Worm (Caenorhabditis elegans) whole organism, L4 larva: ENCODE results near the gene emg-1.

Source experiments
- F44E2.7 ChIP-seq: fragments of 200-800 bp; sonication (Bioruptor generic); IDR thresholded peaks from 2 replicates; pipeline ENCODE4 v2.1.2; 2022; ENCODE audit warnings: missing genetic modification characterization, missing compliant biosample characterization
- F49E8.2 ChIP-seq: sonication (generic microtip); optimal IDR thresholded peaks from 2 replicates; lab custom pipeline; 2016; ENCODE audit warnings: missing compliant biosample characterization, mild to moderate bottlenecking, missing genetic modification characterization, borderline replicate concordance
- R02D3.7 ChIP-seq: fragments of 150-350 bp; sonication (generic microtip); optimal IDR thresholded peaks from 3 replicates; lab custom pipeline; 2014; ENCODE audit warnings: missing biosample characterization, missing genetic modification characterization
- T26A8.4 ChIP-seq: fragments of 200-800 bp; sonication (Bioruptor generic); IDR thresholded peaks from 2 replicates; pipeline ENCODE4 v1.3.6; 2022; ENCODE audit warnings: missing genetic modification characterization, missing compliant biosample characterization
- Y5F2A.4 ChIP-seq: fragments of 200-800 bp; sonication (Bioruptor generic); optimal IDR thresholded peaks from 2 replicates; lab custom pipeline; 2018; ENCODE audit warnings: mild to moderate bottlenecking, missing genetic modification characterization, missing compliant biosample characterization
- ZK337.2 ChIP-seq: fragments of 200-800 bp; sonication (Bioruptor generic); IDR thresholded peaks from 2 replicates; pipeline ENCODE4 v1.3.6; 2022; ENCODE audit warnings: missing genetic modification reagents, missing genetic modification characterization, missing compliant biosample characterization
- aha-1 ChIP-seq: fragments of 150-350 bp; peaks from one replicate; lab custom pipeline; 2014; ENCODE audit warnings: missing biosample characterization, missing genetic modification characterization
- arid-1 ChIP-seq: fragments of 200-800 bp; sonication (Bioruptor generic); conservative IDR thresholded peaks from 2 replicates; pipeline ENCODE4 v1.3.6; 2022; ENCODE audit warnings: missing genetic modification reagents, missing genetic modification characterization, missing compliant biosample characterization
- ceh-62 ChIP-seq: sonication (generic microtip); optimal IDR thresholded peaks from 2 replicates; lab custom pipeline; 2017; ENCODE audit warnings: missing biosample characterization, missing genetic modification characterization
- ctbp-1 ChIP-seq: fragments of 200-800 bp; sonication (Bioruptor generic); IDR thresholded peaks from 2 replicates; pipeline ENCODE4 v1.3.6; 2022; ENCODE audit warnings: missing genetic modification reagents, missing genetic modification characterization, missing compliant biosample characterization
- daf-16 ChIP-seq, 3 experiments: sonication (generic microtip); optimal IDR thresholded peaks; 2 replicates each; lab custom pipeline; 2016 to 2017; ENCODE audit warnings: missing genetic modification characterization in 3 of 3, missing genetic modification reagents in 3 of 3, mild to moderate bottlenecking in 2 of 3, missing compliant biosample characterization in 2 of 3, missing biosample characterization in 1 of 3, moderate library complexity in 1 of 3
- dpl-1 ChIP-seq: fragments of 150-350 bp; optimal IDR thresholded peaks from 2 replicates; lab custom pipeline; 2014; ENCODE audit warnings: missing biosample characterization, missing genetic modification reagents, missing genetic modification characterization
- dve-1 ChIP-seq: sonication (generic microtip); optimal IDR thresholded peaks from 2 replicates; lab custom pipeline; 2017; ENCODE audit warnings: antibody characterized with exemption, mild to moderate bottlenecking, missing genetic modification characterization, missing compliant biosample characterization; ENCODE audit not compliant: insufficient read depth
- egl-43 ChIP-seq: fragments of 200-800 bp; sonication (Bioruptor generic); IDR thresholded peaks from 2 replicates; pipeline ENCODE4 v1.3.6; 2022; ENCODE audit warnings: missing genetic modification reagents, missing genetic modification characterization, missing compliant biosample characterization
- hif-1 ChIP-seq, 2 experiments: sonication (generic microtip); optimal IDR thresholded peaks; 2 replicates each; lab custom pipeline; 2016 to 2017; ENCODE audit warnings: missing compliant biosample characterization in 2 of 2, missing genetic modification characterization in 2 of 2, missing genetic modification reagents in 2 of 2, missing genotype in 2 of 2, mild to moderate bottlenecking in 1 of 2
- hlh-30 ChIP-seq: sonication (generic microtip); optimal IDR thresholded peaks from 2 replicates; lab custom pipeline; 2017; ENCODE audit warnings: antibody characterized with exemption, mild to moderate bottlenecking, missing genetic modification characterization, missing compliant biosample characterization; ENCODE audit not compliant: insufficient read depth
- hmg-1.1 ChIP-seq: fragments of 200-800 bp; sonication (Bioruptor generic); IDR thresholded peaks from 2 replicates; pipeline ENCODE4 v1.3.6; 2022; ENCODE audit warnings: missing genetic modification reagents, missing genetic modification characterization, missing compliant biosample characterization
- lin-38 ChIP-seq: fragments of 200-800 bp; sonication (Bioruptor generic); IDR thresholded peaks from 2 replicates; pipeline ENCODE4 v1.3.6; 2022; ENCODE audit warnings: missing genetic modification reagents, missing genetic modification characterization, missing compliant biosample characterization
- lsy-2 ChIP-seq, 2 experiments: fragments of 150-350 bp in 1 of 2; sonication (generic microtip) in 1 of 2; optimal IDR thresholded peaks; 2 replicates each; lab custom pipeline; 2014 to 2017; ENCODE audit warnings: missing biosample characterization in 2 of 2, missing genetic modification characterization in 2 of 2
- mdl-1 ChIP-seq, 2 experiments: fragments of 150-350 bp in 1 of 2; sonication (generic microtip) in 1 of 2; optimal IDR thresholded peaks; 2 replicates each; lab custom pipeline; 2014 to 2017; ENCODE audit warnings: missing biosample characterization in 2 of 2, missing genetic modification characterization in 2 of 2
- mep-1 ChIP-seq: fragments of 150-350 bp; sonication (generic microtip); optimal IDR thresholded peaks from 3 replicates; lab custom pipeline; 2014; ENCODE audit warnings: missing biosample characterization, missing genetic modification characterization
- mes-2 ChIP-seq: sonication (generic microtip); optimal IDR thresholded peaks from 2 replicates; lab custom pipeline; 2016; ENCODE audit warnings: missing genotype, mild to moderate bottlenecking, missing genetic modification characterization, missing compliant biosample characterization; ENCODE audit not compliant: poor library complexity, severe bottlenecking
- nhr-25 ChIP-seq: sonication (generic microtip); optimal IDR thresholded peaks from 2 replicates; lab custom pipeline; 2017; ENCODE audit warnings: missing genetic modification characterization, mild to moderate bottlenecking, missing compliant biosample characterization, antibody characterized with exemption, moderate library complexity, borderline replicate concordance; ENCODE audit not compliant: insufficient read depth
- nhr-28 ChIP-seq: fragments of 150-350 bp; optimal IDR thresholded peaks from 2 replicates; lab custom pipeline; 2014; ENCODE audit warnings: missing biosample characterization, missing genetic modification characterization
- nhr-6 ChIP-seq: fragments of 150-350 bp; optimal IDR thresholded peaks from 2 replicates; lab custom pipeline; 2014; ENCODE audit warnings: missing biosample characterization, missing genetic modification characterization
- skn-1 ChIP-seq: fragments of 150-350 bp; optimal IDR thresholded peaks from 2 replicates; lab custom pipeline; 2014; ENCODE audit warnings: missing biosample characterization, missing genetic modification characterization
- snpc-4 ChIP-seq: fragments of 150-350 bp; optimal IDR thresholded peaks from 2 replicates; lab custom pipeline; 2014; ENCODE audit warnings: missing biosample characterization, missing genetic modification characterization
- unc-130 ChIP-seq: sonication (generic microtip); optimal IDR thresholded peaks from 2 replicates; lab custom pipeline; 2016; ENCODE audit warnings: missing genetic modification reagents, missing genetic modification characterization, missing compliant biosample characterization
- unc-62 ChIP-seq, 3 experiments: fragments of 150-350 bp in 1 of 3; sonication (generic microtip); optimal IDR thresholded peaks in 2 of 3; peaks in 1 of 3; 1 replicate in 1 of 3; 2 replicates in 2 of 3; lab custom pipeline; 2014 to 2017; ENCODE audit warnings: missing biosample characterization in 3 of 3, missing genetic modification characterization in 3 of 3, missing genetic modification reagents in 3 of 3, missing genotype in 1 of 3
- zag-1 ChIP-seq: fragments of 150-350 bp; optimal IDR thresholded peaks from 2 replicates; lab custom pipeline; 2014; ENCODE audit warnings: missing biosample characterization, missing genetic modification characterization
- ztf-7 ChIP-seq: fragments of 150-350 bp; optimal IDR thresholded peaks from 2 replicates; lab custom pipeline; 2014; ENCODE audit warnings: missing biosample characterization, missing genetic modification characterization

The emg-1 gene

DNA sequence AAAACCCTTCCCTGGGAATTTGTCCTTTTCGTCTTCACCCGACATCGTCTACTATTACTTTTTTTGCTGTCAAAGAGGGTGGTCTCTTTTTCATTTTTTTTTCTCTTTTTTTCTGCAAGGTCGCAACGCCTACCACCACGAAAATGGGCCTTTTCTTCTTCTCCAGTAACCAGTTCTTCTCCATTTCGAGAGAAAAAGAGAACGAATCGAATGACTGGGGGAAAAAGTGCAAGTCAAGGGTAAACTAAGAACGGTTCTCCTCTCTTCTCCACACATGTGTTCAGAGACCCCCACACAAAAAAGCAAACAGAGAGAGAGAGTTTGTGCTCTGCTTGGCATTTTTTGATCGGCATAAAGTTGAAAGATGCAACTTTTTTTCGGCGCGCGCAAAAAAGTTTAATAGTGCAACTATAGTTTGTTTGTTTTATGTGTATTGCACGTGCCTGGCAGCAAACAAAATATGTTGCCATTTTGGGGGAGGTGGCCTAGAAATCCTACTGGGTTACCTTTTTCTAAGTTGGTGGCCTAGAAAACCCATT, 12.8 kb upstream of the emg-1 start (continued):
- TF ChIP-seq R02D3.7, result no peak
- TF ChIP-seq F44E2.7 (GFP tag; lab: Robert Waterston, UW), result no peak
- peak; percentile 10 to 59 for TF ChIP-seq mdl-1 (tag; optimal IDR thresholded peaks at IDR 0.05; lab: Kevin White, UChicago)
- TF ChIP-seq Y5F2A.4, result no peak
- TF ChIP-seq ztf-7 (tag; lab: Kevin White, UChicago), result no peak
- TF ChIP-seq hif-1 (tag; optimal IDR thresholded peaks at IDR 0.05; lab: Kevin White, UChicago), result peak in 1 of 2 experiments; percentile 12
- no peak for TF ChIP-seq T26A8.4 (GFP tag; lab: Robert Waterston, UW)
- TF ChIP-seq nhr-25 (tag; lab: Kevin White, UChicago), result peak; percentile 62
- no peak for TF ChIP-seq F49E8.2 (tag; lab: Kevin White, UChicago)
- TF ChIP-seq egl-43 (GFP tag; lab: Robert Waterston, UW), result no peak
- TF ChIP-seq skn-1 (tag; lab: Kevin White, UChicago), result no peak
- peak; percentile 23 for TF ChIP-seq dve-1 (tag; lab: Kevin White, UChicago)
- TF ChIP-seq nhr-28 (tag; lab: Kevin White, UChicago), result peak; percentile 43
- TF ChIP-seq ceh-62 (tag; lab: Kevin White, UChicago), result no peak

DNA sequence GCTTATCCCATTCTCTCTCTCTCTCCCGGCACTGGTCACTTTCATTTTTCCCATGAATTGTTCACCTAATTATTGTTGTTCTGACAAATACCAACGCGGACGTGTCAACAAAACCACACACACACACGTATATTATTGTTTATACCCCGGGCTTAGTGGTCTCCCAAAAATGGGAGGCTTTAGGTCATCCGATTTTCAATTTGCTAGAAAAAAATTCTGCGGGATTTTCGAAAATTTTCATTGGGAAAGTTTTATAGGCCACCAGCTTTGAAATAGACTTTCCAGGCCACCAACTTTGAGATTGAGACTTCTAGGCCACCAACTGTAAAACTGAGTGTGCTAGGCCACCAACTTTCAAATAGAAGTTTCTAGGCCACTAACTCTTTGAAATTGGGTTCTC, 11.4 kb upstream of the emg-1 start:
- TF ChIP-seq snpc-4 (no peak), unc-62 (GFP tag; optimal IDR thresholded peaks at IDR 0.05 in 1 of 2; lab: Kevin White, UChicago) (peak in 1 of 2 experiments; percentile 92), unc-62 (tag; optimal IDR thresholded peaks at IDR 0.05; lab: Kevin White, UChicago) (no peak)
- TF ChIP-seq, all 104 proteins: peak for 1

DNA sequence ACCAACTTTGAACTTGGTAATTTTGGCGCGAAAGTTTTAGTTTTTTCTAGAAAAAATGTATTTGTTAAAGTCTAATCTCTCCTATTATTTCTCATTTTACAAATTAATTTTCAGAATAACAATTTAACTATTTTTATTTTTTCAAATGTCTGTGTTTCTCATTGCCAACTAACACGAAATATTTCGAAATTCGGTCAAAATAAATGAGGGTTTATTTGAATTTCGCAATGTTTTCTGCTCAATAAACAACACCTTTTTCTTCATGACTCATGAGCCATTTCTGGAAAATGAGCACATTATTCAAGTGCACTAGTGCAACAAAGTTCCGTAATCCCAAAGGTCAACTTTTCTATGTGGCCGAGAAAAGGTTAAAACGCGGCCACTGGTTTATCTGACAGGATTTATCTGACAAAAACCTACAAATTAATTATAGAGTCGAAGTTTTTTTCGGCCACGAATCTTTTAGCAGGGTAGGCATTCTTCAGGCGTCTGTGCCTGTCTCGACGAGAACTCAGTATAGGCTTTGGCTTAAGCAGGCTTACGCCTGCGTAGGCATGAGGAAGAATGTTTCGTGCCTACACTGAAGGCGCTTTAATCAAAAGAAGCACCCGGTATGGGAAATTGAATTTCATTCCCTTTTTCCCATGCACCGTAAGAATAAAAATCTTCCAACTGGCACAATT, 10.8 kb upstream of the emg-1 start, which contains the start of gene Y39A1A.27:
Gene Y39A1A.27, plus strand, starts transcription at position 633 of the 683 bp plus-strand sequence.
- TF ChIP-seq T26A8.4 (GFP tag; lab: Robert Waterston, UW) (no peak), zag-1 (tag; lab: Kevin White, UChicago) (no peak), aha-1 (tag; lab: Kevin White, UChicago) (peak; percentile 18), nhr-25 (tag; lab: Kevin White, UChicago) (no peak)

DNA sequence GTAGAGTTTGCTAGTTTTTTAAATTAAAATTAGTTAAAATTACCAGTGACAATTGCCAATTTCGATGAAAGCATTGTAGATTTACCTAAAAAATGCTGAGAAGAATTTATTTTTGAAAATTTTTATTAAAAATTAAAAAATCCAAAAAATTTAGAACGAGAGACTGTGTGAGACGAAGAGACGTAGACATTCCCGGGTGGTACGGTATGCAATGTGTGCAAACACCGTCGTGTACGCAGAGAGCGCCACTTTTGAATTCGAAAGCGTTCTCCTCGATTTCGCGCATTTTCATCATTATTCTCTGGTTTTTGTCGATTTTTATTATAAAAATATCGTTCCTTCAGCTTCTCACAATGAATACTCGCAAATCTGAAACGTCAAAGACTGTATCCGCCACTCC, 6.5 kb upstream of the emg-1 start, which contains the start of the genes dhs-11 and orc-1:
Gene dhs-11, minus strand, starts transcription at position 85 of the 400 bp plus-strand sequence.
Gene orc-1, plus strand, starts transcription at position 349 of the 400 bp plus-strand sequence.
- TF ChIP-seq dpl-1 (peak; percentile 89), dve-1 (tag; lab: Kevin White, UChicago) (peak; percentile 56), aha-1 (tag; lab: Kevin White, UChicago) (peak; percentile 67), nhr-28 (tag; lab: Kevin White, UChicago) (peak; percentile 9), mep-1 (tag; lab: Kevin White, UChicago) (peak; percentile 26), hmg-1.1 (0 out of 2 replicates have a peak, but pooled peaks have one; percentile 48), ctbp-1 (no peak), unc-130 (GFP tag; lab: Kevin White, UChicago) (peak; percentile 32), lsy-2 (tag; optimal IDR thresholded peaks at IDR 0.05; lab: Kevin White, UChicago) (peak; percentile 69 to 99), T26A8.4 (GFP tag; lab: Robert Waterston, UW) (no peak), ZK337.2 (no peak), daf-16 (GFP tag; optimal IDR thresholded peaks at IDR 0.05; lab: Kevin White, UChicago) (no peak), daf-16 (tag; optimal IDR thresholded peaks at IDR 0.05; lab: Kevin White, UChicago) (peak; percentile 30), arid-1 (GFP tag; lab: Robert Waterston, UW) (no peak), nhr-6 (tag; lab: Kevin White, UChicago) (peak; percentile 47), lin-38 (GFP tag; lab: Robert Waterston, UW) (peak; percentile 69), mes-2 (peak; percentile 68), hlh-30 (tag; lab: Kevin White, UChicago) (peak; percentile 12)
